Fruit fly (Drosophila melanogaster) whole organism, embryonic: ENCODE results near the gene CG17666.
A peak's percentile ranks its signal among the peaks of the same experiment; 100 is the strongest.

Experiments
- Abd-B ChIP-seq: fragments of 200-800 bp; sonication (Bioruptor generic); optimal IDR thresholded peaks from 2 replicates; lab custom pipeline; 2018; ENCODE audit warnings: missing biosample characterization, mild to moderate bottlenecking, missing genetic modification characterization, moderate library complexity
- Blimp-1 ChIP-seq: fragments of 200-800 bp; sonication (Bioruptor generic); optimal IDR thresholded peaks from 3 replicates; lab custom pipeline; 2018; ENCODE audit warnings: missing biosample characterization, missing genetic modification characterization, mild to moderate bottlenecking, moderate library complexity, missing genetic modification reagents
- CG11085 ChIP-seq: fragments of 200-800 bp; sonication (Bioruptor generic); IDR thresholded peaks from 2 replicates; pipeline ENCODE4 v1.3.6; 2022; ENCODE audit warnings: missing biosample characterization, missing genetic modification characterization
- CG11093 ChIP-seq: fragments of 200-800 bp; sonication (Bioruptor generic); IDR thresholded peaks from 3 replicates; pipeline ENCODE4 v1.3.6; 2022; ENCODE audit warnings: missing biosample characterization, missing genetic modification characterization
- CG12071 ChIP-seq: fragments of 200-800 bp; sonication (Bioruptor generic); optimal IDR thresholded peaks from 3 replicates; lab custom pipeline; 2018; ENCODE audit warnings: missing biosample characterization, mild to moderate bottlenecking, missing genetic modification characterization
- CG13775 ChIP-seq: fragments of 200-800 bp; sonication (Bioruptor generic); optimal IDR thresholded peaks from 3 replicates; lab custom pipeline; 2017; ENCODE audit warnings: missing biosample characterization, mild to moderate bottlenecking, missing genetic modification characterization
- CG2889 ChIP-seq: fragments of 200-800 bp; sonication (Bioruptor generic); IDR thresholded peaks from 3 replicates; pipeline ENCODE4 v1.3.6; 2022; ENCODE audit warnings: missing biosample characterization, missing genetic modification characterization
- CG30020 ChIP-seq: fragments of 200-800 bp; optimal IDR thresholded peaks from 2 replicates; lab custom pipeline; 2019; ENCODE audit warnings: missing biosample characterization, mild to moderate bottlenecking, missing genetic modification characterization, moderate library complexity
- CG34224 ChIP-seq: fragments of 200-800 bp; sonication (Bioruptor generic); IDR thresholded peaks from 3 replicates; pipeline ENCODE4 v1.3.6; 2022; ENCODE audit warnings: missing biosample characterization, missing genetic modification characterization; ENCODE audit not compliant: partially characterized antibody
- CG3726 ChIP-seq: fragments of 200-800 bp; sonication (Bioruptor generic); IDR thresholded peaks from 3 replicates; pipeline ENCODE4, ENCODE4 v1.3.6; 2022; ENCODE audit warnings: missing biosample characterization, missing genetic modification characterization
- CG4617 ChIP-seq: fragments of 200-800 bp; sonication (Bioruptor generic); optimal IDR thresholded peaks from 3 replicates; lab custom pipeline; 2016; ENCODE audit warnings: missing biosample characterization, missing genetic modification characterization, borderline replicate concordance
- CG6791 ChIP-seq: fragments of 200-800 bp; sonication (Bioruptor generic); IDR thresholded peaks from 3 replicates; pipeline ENCODE4 v1.3.6; 2022; ENCODE audit warnings: missing biosample characterization, missing genetic modification characterization; ENCODE audit not compliant: partially characterized antibody
- CG7357 ChIP-seq: fragments of 200-800 bp; sonication (Bioruptor generic); IDR thresholded peaks from 3 replicates; pipeline ENCODE4 v1.3.6; 2022; ENCODE audit warnings: missing biosample characterization, missing genetic modification characterization
- CG7556 ChIP-seq: fragments of 200-800 bp; sonication (Bioruptor generic); optimal IDR thresholded peaks from 2 replicates; lab custom pipeline; 2017; ENCODE audit warnings: missing biosample characterization, mild to moderate bottlenecking, missing genetic modification characterization
- CG8290 ChIP-seq, 3 experiments: fragments of 200-800 bp; sonication (Bioruptor generic); optimal IDR thresholded peaks; 2 replicates each; lab custom pipeline; 2016 to 2019; ENCODE audit warnings: missing biosample characterization in 3 of 3, missing genetic modification characterization in 3 of 3, mild to moderate bottlenecking in 2 of 3, moderate library complexity in 1 of 3
- CG8944 ChIP-seq: fragments of 200-800 bp; sonication (Bioruptor generic); optimal IDR thresholded peaks from 3 replicates; lab custom pipeline; 2016; ENCODE audit warnings: missing biosample characterization, missing genetic modification characterization
- Ets65A ChIP-seq: fragments of 200-800 bp; sonication (Bioruptor generic); peaks from one replicate; lab custom pipeline; 2016; ENCODE audit warnings: missing biosample characterization, missing genetic modification characterization
- Ets97D ChIP-seq: fragments of 200-800 bp; sonication (Bioruptor generic); optimal IDR thresholded peaks from 3 replicates; lab custom pipeline; 2016; ENCODE audit warnings: missing biosample characterization, missing genetic modification characterization
- Fer1 ChIP-seq: fragments of 200-800 bp; sonication (Bioruptor generic); optimal IDR thresholded peaks from 2 replicates; lab custom pipeline; 2017; ENCODE audit warnings: missing biosample characterization, mild to moderate bottlenecking, missing genetic modification characterization
- Fer2 ChIP-seq: fragments of 200-800 bp; sonication (Bioruptor generic); optimal IDR thresholded peaks from 2 replicates; lab custom pipeline; 2018; ENCODE audit warnings: missing biosample characterization, mild to moderate bottlenecking, missing genetic modification characterization, moderate library complexity
- HLH3B ChIP-seq: fragments of 200-800 bp; sonication (Bioruptor generic); IDR thresholded peaks from 2 replicates; pipeline ENCODE4 v1.3.6; 2022; ENCODE audit warnings: missing biosample characterization, missing genetic modification characterization
- Hmr ChIP-seq: fragments of 200-800 bp; sonication (Bioruptor generic); optimal IDR thresholded peaks from 3 replicates; lab custom pipeline; 2017; ENCODE audit warnings: mild to moderate bottlenecking, missing biosample characterization, missing genetic modification reagents, missing genetic modification characterization
- Oli ChIP-seq: fragments of 200-800 bp; sonication (Bioruptor generic); optimal IDR thresholded peaks from 2 replicates; lab custom pipeline; 2018; ENCODE audit warnings: missing biosample characterization, mild to moderate bottlenecking, missing genetic modification characterization, moderate library complexity
- PHDP ChIP-seq: fragments of 200-800 bp; sonication (Bioruptor generic); optimal IDR thresholded peaks from 3 replicates; lab custom pipeline; 2018; ENCODE audit warnings: missing biosample characterization, mild to moderate bottlenecking, missing genetic modification characterization, moderate library complexity
- Spps ChIP-seq: fragments of 200-800 bp; sonication (Bioruptor generic); optimal IDR thresholded peaks from 2 replicates; lab custom pipeline; 2018; ENCODE audit warnings: missing biosample characterization, mild to moderate bottlenecking, missing genetic modification characterization
- Sry-β ChIP-seq: fragments of 200-800 bp; sonication (Bioruptor generic); optimal IDR thresholded peaks from 2 replicates; lab custom pipeline; 2018; ENCODE audit warnings: missing biosample characterization, mild to moderate bottlenecking, missing genetic modification characterization, moderate library complexity
- Usf ChIP-seq: fragments of 200-800 bp; sonication (Bioruptor generic); optimal IDR thresholded peaks from 2 replicates; lab custom pipeline; 2017; ENCODE audit warnings: missing genotype, missing biosample characterization, missing genetic modification characterization
- bbx ChIP-seq: fragments of 200-800 bp; sonication (Bioruptor generic); IDR thresholded peaks from 2 replicates; pipeline ENCODE4 v1.3.6; 2022; ENCODE audit warnings: missing biosample characterization, missing genetic modification characterization; ENCODE audit not compliant: partially characterized antibody
- btn ChIP-seq: fragments of 200-800 bp; sonication (Bioruptor generic); optimal IDR thresholded peaks from 2 replicates; lab custom pipeline; 2016; ENCODE audit warnings: missing biosample characterization, missing genetic modification characterization
- chinmo ChIP-seq: fragments of 200-800 bp; sonication (Bioruptor generic); IDR thresholded peaks from 4 replicates; pipeline ENCODE4 v1.3.6; 2022; ENCODE audit warnings: missing biosample characterization, missing genetic modification characterization; ENCODE audit not compliant: partially characterized antibody
- crp ChIP-seq, 2 experiments: fragments of 200-800 bp; sonication (Bioruptor generic); optimal IDR thresholded peaks; 2 replicates in 1 of 2; 3 replicates in 1 of 2; lab custom pipeline; 2017; ENCODE audit warnings: missing biosample characterization in 2 of 2, missing genetic modification characterization in 2 of 2, mild to moderate bottlenecking in 1 of 2, moderate library complexity in 1 of 2
- danr ChIP-seq: fragments of 200-800 bp; sonication (Bioruptor generic); IDR thresholded peaks from 2 replicates; pipeline ENCODE4 v1.3.6; 2022; ENCODE audit warnings: missing biosample characterization, missing genetic modification characterization
- en ChIP-seq: fragments of 200-800 bp; sonication (Bioruptor generic); optimal IDR thresholded peaks from 2 replicates; lab custom pipeline; 2016; ENCODE audit warnings: missing biosample characterization, missing genetic modification characterization
- fd102C ChIP-seq: fragments of 200-800 bp; sonication (Bioruptor generic); optimal IDR thresholded peaks from 2 replicates; lab custom pipeline; 2018; ENCODE audit warnings: missing biosample characterization, mild to moderate bottlenecking, missing genetic modification characterization, moderate library complexity
- grau ChIP-seq: fragments of 200-800 bp; optimal IDR thresholded peaks from 3 replicates; lab custom pipeline; 2019; ENCODE audit warnings: missing biosample characterization, mild to moderate bottlenecking, missing genetic modification characterization, moderate library complexity
- kay ChIP-seq: fragments of 200-800 bp; sonication (Bioruptor generic); optimal IDR thresholded peaks from 2 replicates; lab custom pipeline; 2016; ENCODE audit warnings: missing biosample characterization, missing genetic modification characterization
- kni ChIP-seq: fragments of 200-800 bp; sonication (Bioruptor generic); optimal IDR thresholded peaks from 3 replicates; lab custom pipeline; 2017; ENCODE audit warnings: mild to moderate bottlenecking, missing biosample characterization, missing genetic modification reagents, missing genetic modification characterization
- lola ChIP-seq, 3 experiments: fragments of >200 bp in 2 of 3; fragments of 200-800 bp in 1 of 3; sonication (Bioruptor generic) in 1 of 3; optimal IDR thresholded peaks; 2 replicates each; lab custom pipeline; 2017 to 2019; ENCODE audit warnings: missing biosample characterization in 3 of 3, missing genetic modification characterization in 3 of 3, mild to moderate bottlenecking in 1 of 3, moderate library complexity in 1 of 3
- nmo ChIP-seq: fragments of 200-800 bp; sonication (Bioruptor generic); optimal IDR thresholded peaks from 2 replicates; lab custom pipeline; 2018; ENCODE audit warnings: missing biosample characterization, mild to moderate bottlenecking, missing genetic modification characterization, moderate library complexity
- ranshi ChIP-seq: fragments of 200-800 bp; sonication (Bioruptor generic); IDR thresholded peaks from 2 replicates; pipeline ENCODE4 v1.3.6; 2022; ENCODE audit warnings: missing biosample characterization, missing genetic modification characterization
- sd ChIP-seq: fragments of 200-800 bp; sonication (Bioruptor generic); optimal IDR thresholded peaks from 3 replicates; lab custom pipeline; 2018; ENCODE audit warnings: missing biosample characterization, mild to moderate bottlenecking, missing genetic modification characterization, moderate library complexity
- shn ChIP-seq: fragments of 200-800 bp; sonication (Bioruptor generic); optimal IDR thresholded peaks from 3 replicates; lab custom pipeline; 2016; ENCODE audit warnings: missing biosample characterization, missing genetic modification characterization
- slbo ChIP-seq: fragments of 200-800 bp; sonication (Bioruptor generic); IDR thresholded peaks from 2 replicates; pipeline ENCODE4 v1.3.6; 2022; ENCODE audit warnings: missing biosample characterization, missing genetic modification characterization
- sob ChIP-seq: fragments of 200-800 bp; sonication (Bioruptor generic); IDR thresholded peaks from 2 replicates; pipeline ENCODE4 v1.3.6; 2022; ENCODE audit warnings: missing biosample characterization, missing genetic modification characterization
- stc ChIP-seq: fragments of 200-800 bp; sonication (Bioruptor generic); IDR thresholded peaks from 2 replicates; pipeline ENCODE4 v1.3.6; 2022; ENCODE audit warnings: missing biosample characterization, missing genetic modification characterization
- tgo ChIP-seq: fragments of 200-800 bp; sonication (Bioruptor generic); IDR thresholded peaks from 3 replicates; pipeline ENCODE4 v1.3.6; 2022; ENCODE audit warnings: missing biosample characterization, missing genetic modification characterization
- trh ChIP-seq: fragments of 200-800 bp; sonication (Bioruptor generic); optimal IDR thresholded peaks from 2 replicates; lab custom pipeline; 2016; ENCODE audit warnings: missing biosample characterization, missing genetic modification characterization
- ttk ChIP-seq: fragments of 200-800 bp; sonication (Bioruptor generic); IDR thresholded peaks from 2 replicates; pipeline ENCODE4 v2.1.2; 2022; ENCODE audit warnings: missing biosample characterization, missing genetic modification characterization
- wek ChIP-seq: fragments of 200-800 bp; sonication (Bioruptor generic); optimal IDR thresholded peaks from 3 replicates; lab custom pipeline; 2018; ENCODE audit warnings: missing biosample characterization, mild to moderate bottlenecking, missing genetic modification characterization, moderate library complexity
- yki ChIP-seq: fragments of >200 bp; optimal IDR thresholded peaks from 3 replicates; lab custom pipeline; 2018

CG17666 gene

dm6 chr3L:12792933-12793448 lies 11.9 kb downstream of the CG17666 start (continued):
- TF ChIP-seq nmo (GFP tag; lab: Kevin White, UChicago) (peak; percentile 7), CG8290 (GFP tag; optimal IDR thresholded peaks at IDR 0.05; lab: Kevin White, UChicago) (peak; percentile 50), CG8290 (tag; optimal IDR thresholded peaks at IDR 0.05; lab: Kevin White, UChicago) (peak in 1 of 2 experiments; percentile 4), Hmr (GFP tag; lab: Kevin White, UChicago) (peak; percentile 68), ranshi (GFP tag; lab: Robert Waterston, UW) (no peak), CG34224 (GFP tag; lab: Robert Waterston, UW) (no peak), slbo (GFP tag; lab: Robert Waterston, UW) (peak; percentile 58; the same call in 1 of the 2 replicates), en (GFP tag; lab: Kevin White, UChicago) (no peak), Fer1 (GFP tag; lab: Kevin White, UChicago) (peak; percentile 74), danr (no peak), Ets97D (GFP tag; lab: Kevin White, UChicago) (no peak), CG3726 (GFP tag; lab: Robert Waterston, UW) (no peak), chinmo (no peak), stc (GFP tag; lab: Robert Waterston, UW) (no peak), CG6791 (no peak), crp (GFP tag; optimal IDR thresholded peaks at IDR 0.05; lab: Kevin White, UChicago) (no peak), Abd-B (GFP tag; lab: Kevin White, UChicago) (peak; percentile 29), CG11093 (GFP tag; lab: Robert Waterston, UW) (no peak), Sry-β (GFP tag; lab: Kevin White, UChicago) (no peak), CG7357 (GFP tag; lab: Robert Waterston, UW) (no peak), wek (no peak), CG4617 (GFP tag; lab: Kevin White, UChicago) (no peak), CG2889 (no peak), btn (GFP tag; lab: Kevin White, UChicago) (no peak), kni (GFP tag; lab: Kevin White, UChicago) (no peak), CG12071 (GFP tag; lab: Kevin White, UChicago) (peak; percentile 6), HLH3B (no peak; the same call in 1 of the 2 replicates), sob (GFP tag; lab: Robert Waterston, UW) (0 out of 2 replicates have a peak, but pooled peaks have one; percentile 38), CG7556 (peak; percentile 79), Blimp-1 (GFP tag; lab: Kevin White, UChicago) (peak; percentile 96), trh (GFP tag; lab: Kevin White, UChicago) (no peak), Spps (tag; lab: Kevin White, UChicago) (peak; percentile 3), CG11085 (GFP tag; lab: Robert Waterston, UW) (no peak), Fer2 (tag; lab: Kevin White, UChicago) (peak; percentile 33), shn (no peak), yki (lab: Kevin White, UChicago) (no peak), Usf (peak; percentile 12), kay (peak; percentile 8), Oli (tag; lab: Kevin White, UChicago) (peak; percentile 59), CG8944 (GFP tag; lab: Kevin White, UChicago) (no peak), lola (GFP tag; optimal IDR thresholded peaks at IDR 0.05; lab: Kevin White, UChicago) (peak in 1 of 3 experiments; percentile 48), ttk (GFP tag; lab: Robert Waterston, UW) (no peak), grau (tag; lab: Kevin White, UChicago) (peak; percentile 82), sd (tag; lab: Kevin White, UChicago) (peak; percentile 56), tgo (GFP tag; lab: Robert Waterston, UW) (peak; percentile 21; the same call in 1 of the 3 replicates), fd102C (no peak), CG30020 (tag; lab: Kevin White, UChicago) (no peak), bbx (GFP tag; lab: Robert Waterston, UW) (no peak), PHDP (tag; lab: Kevin White, UChicago) (peak; percentile 79), Ets65A (GFP tag; lab: Kevin White, UChicago) (no peak), CG13775 (GFP tag; lab: Kevin White, UChicago) (peak; percentile 39)
